Fruit fly (Drosophila melanogaster) whole organism, embryonic: ENCODE measurements around the gene trx.

ENCODE experiments used
- Awh ChIP-seq: fragments of 200-800 bp; sonication (Bioruptor generic); IDR thresholded peaks from 2 replicates; pipeline ENCODE4, ENCODE4 v1.3.6; 2022; ENCODE audit warnings: missing biosample characterization, missing genetic modification characterization
- CG10321 ChIP-seq: fragments of 200-800 bp; sonication (Bioruptor generic); IDR thresholded peaks from 2 replicates; pipeline ENCODE4 v1.3.6; 2022; ENCODE audit warnings: missing biosample characterization, missing genetic modification characterization
- CG10654 ChIP-seq: fragments of 200-800 bp; sonication (Bioruptor generic); optimal IDR thresholded peaks from 2 replicates; lab custom pipeline; 2016; ENCODE audit warnings: missing biosample characterization, missing genetic modification characterization
- CG11560 ChIP-seq: fragments of 200-800 bp; sonication (Bioruptor generic); IDR thresholded peaks from 3 replicates; pipeline ENCODE4 v1.3.6; 2022; ENCODE audit warnings: missing biosample characterization, missing genetic modification characterization
- CG12659 ChIP-seq: fragments of 200-800 bp; sonication (Bioruptor generic); optimal IDR thresholded peaks from 3 replicates; lab custom pipeline; 2017; ENCODE audit warnings: mild to moderate bottlenecking, missing biosample characterization, missing genetic modification reagents, missing genetic modification characterization
- CG13123 ChIP-seq: fragments of 200-800 bp; sonication (Bioruptor generic); optimal IDR thresholded peaks from 2 replicates; lab custom pipeline; 2016; ENCODE audit warnings: missing biosample characterization, missing genetic modification characterization
- CG14050 ChIP-seq: fragments of 200-800 bp; sonication (Bioruptor generic); IDR thresholded peaks from 3 replicates; pipeline ENCODE4 v1.3.6; 2022; ENCODE audit warnings: missing biosample characterization, missing genetic modification characterization
- CG16813 ChIP-seq: fragments of 200-800 bp; sonication (Bioruptor generic); IDR thresholded peaks from 3 replicates; pipeline ENCODE4 v1.3.6; 2022; ENCODE audit warnings: missing biosample characterization, missing genetic modification characterization; ENCODE audit not compliant: partially characterized antibody
- CG17359 ChIP-seq: fragments of 200-800 bp; sonication (Bioruptor generic); optimal IDR thresholded peaks from 3 replicates; lab custom pipeline; 2018; ENCODE audit warnings: missing biosample characterization, mild to moderate bottlenecking, missing genetic modification characterization, moderate library complexity
- CG18011 ChIP-seq: fragments of 200-800 bp; sonication (Bioruptor generic); optimal IDR thresholded peaks from 2 replicates; lab custom pipeline; 2017; ENCODE audit warnings: missing biosample characterization, missing genetic modification characterization, mild to moderate bottlenecking, moderate library complexity, missing genotype
- CG18262 ChIP-seq: fragments of 200-800 bp; optimal IDR thresholded peaks from 3 replicates; lab custom pipeline; 2019; ENCODE audit warnings: missing biosample characterization, mild to moderate bottlenecking, missing genetic modification characterization, moderate library complexity
- CG18476 ChIP-seq: fragments of 200-800 bp; sonication (Bioruptor generic); optimal IDR thresholded peaks from 2 replicates; lab custom pipeline; 2016; ENCODE audit warnings: missing biosample characterization, mild to moderate bottlenecking, missing genetic modification characterization
- CG2712 ChIP-seq: fragments of 200-800 bp; optimal IDR thresholded peaks from 3 replicates; lab custom pipeline; 2019; ENCODE audit warnings: missing biosample characterization, mild to moderate bottlenecking, missing genetic modification characterization, moderate library complexity
- CG3065 ChIP-seq: fragments of 200-800 bp; sonication (Bioruptor generic); optimal IDR thresholded peaks from 2 replicates; lab custom pipeline; 2016; ENCODE audit warnings: missing biosample characterization, missing genetic modification characterization
- CG31441 ChIP-seq: fragments of 200-800 bp; sonication (Bioruptor generic); IDR thresholded peaks from 2 replicates; pipeline ENCODE4 v1.3.6; 2022; ENCODE audit warnings: missing biosample characterization, missing genetic modification characterization
- CG5953 ChIP-seq: fragments of 200-800 bp; sonication (Bioruptor generic); IDR thresholded peaks from 2 replicates; pipeline ENCODE4 v1.3.6; 2022; ENCODE audit warnings: missing biosample characterization, missing genetic modification characterization
- CG6683 ChIP-seq: fragments of 200-800 bp; sonication (Bioruptor generic); optimal IDR thresholded peaks from 2 replicates; lab custom pipeline; 2017; ENCODE audit warnings: missing biosample characterization, mild to moderate bottlenecking, missing genetic modification characterization, missing genetic modification reagents
- CG7839 ChIP-seq: fragments of 200-800 bp; sonication (Bioruptor generic); optimal IDR thresholded peaks from 3 replicates; lab custom pipeline; 2018; ENCODE audit warnings: missing biosample characterization, mild to moderate bottlenecking, missing genetic modification characterization, moderate library complexity
- Camta ChIP-seq: fragments of 200-800 bp; sonication (Bioruptor generic); optimal IDR thresholded peaks from 2 replicates; lab custom pipeline; 2016; ENCODE audit warnings: missing biosample characterization, missing genetic modification characterization
- Dek ChIP-seq: fragments of 200-800 bp; sonication (Bioruptor generic); optimal IDR thresholded peaks from 3 replicates; lab custom pipeline; 2019; ENCODE audit warnings: missing biosample characterization, mild to moderate bottlenecking, missing genetic modification characterization, moderate library complexity
- Dip3 ChIP-seq: fragments of 200-800 bp; sonication (Bioruptor generic); optimal IDR thresholded peaks from 3 replicates; lab custom pipeline; 2016; ENCODE audit warnings: missing biosample characterization, missing genetic modification characterization
- Fer1 ChIP-seq: fragments of 200-800 bp; sonication (Bioruptor generic); optimal IDR thresholded peaks from 2 replicates; lab custom pipeline; 2017; ENCODE audit warnings: missing biosample characterization, mild to moderate bottlenecking, missing genetic modification characterization
- H15 ChIP-seq: fragments of 200-800 bp; sonication (Bioruptor generic); IDR thresholded peaks from 3 replicates; pipeline ENCODE4 v1.3.6; 2022; ENCODE audit warnings: missing biosample characterization, missing genetic modification characterization
- H2.0 ChIP-seq: fragments of 200-800 bp; sonication (Bioruptor generic); IDR thresholded peaks from 2 replicates; pipeline ENCODE4 v1.3.6; 2022; ENCODE audit warnings: missing biosample characterization, missing genetic modification characterization
- HLH4C ChIP-seq: fragments of 200-800 bp; sonication (Bioruptor generic); IDR thresholded peaks from 3 replicates; pipeline ENCODE4 v1.3.6; 2022; ENCODE audit warnings: missing biosample characterization, missing genetic modification characterization; ENCODE audit not compliant: partially characterized antibody
- HmgZ ChIP-seq: fragments of 200-800 bp; sonication (Bioruptor generic); optimal IDR thresholded peaks from 2 replicates; lab custom pipeline; 2018; ENCODE audit warnings: missing biosample characterization, mild to moderate bottlenecking, missing genetic modification characterization
- Mrtf ChIP-seq: fragments of 200-800 bp; sonication (Bioruptor generic); IDR thresholded peaks from 3 replicates; pipeline ENCODE4 v1.3.6; 2022; ENCODE audit warnings: missing biosample characterization, missing genetic modification characterization
- Myb ChIP-seq: fragments of 200-800 bp; sonication (Bioruptor generic); optimal IDR thresholded peaks from 2 replicates; lab custom pipeline; 2016; ENCODE audit warnings: missing biosample characterization, missing genetic modification characterization
- NfI ChIP-seq: fragments of 200-800 bp; sonication (Bioruptor generic); optimal IDR thresholded peaks from 3 replicates; lab custom pipeline; 2018; ENCODE audit warnings: missing biosample characterization, mild to moderate bottlenecking, missing genetic modification characterization, moderate library complexity
- Opbp ChIP-seq: fragments of 200-800 bp; sonication (Bioruptor generic); IDR thresholded peaks from 3 replicates; pipeline ENCODE4 v1.3.6; 2022; ENCODE audit warnings: missing biosample characterization, missing genetic modification characterization; ENCODE audit not compliant: partially characterized antibody
- PHDP ChIP-seq: fragments of 200-800 bp; sonication (Bioruptor generic); optimal IDR thresholded peaks from 3 replicates; lab custom pipeline; 2018; ENCODE audit warnings: missing biosample characterization, mild to moderate bottlenecking, missing genetic modification characterization, moderate library complexity
- Six4 ChIP-seq: fragments of 200-800 bp; sonication (Bioruptor generic); optimal IDR thresholded peaks from 2 replicates; lab custom pipeline; 2016; ENCODE audit warnings: missing biosample characterization, missing genetic modification characterization
- Sry-β ChIP-seq: fragments of 200-800 bp; sonication (Bioruptor generic); optimal IDR thresholded peaks from 2 replicates; lab custom pipeline; 2018; ENCODE audit warnings: missing biosample characterization, mild to moderate bottlenecking, missing genetic modification characterization, moderate library complexity
- Usf ChIP-seq: fragments of 200-800 bp; sonication (Bioruptor generic); optimal IDR thresholded peaks from 2 replicates; lab custom pipeline; 2017; ENCODE audit warnings: missing genotype, missing biosample characterization, missing genetic modification characterization
- YL-1 ChIP-seq: fragments of 200-800 bp; sonication (Bioruptor generic); optimal IDR thresholded peaks from 3 replicates; lab custom pipeline; 2017; ENCODE audit warnings: missing biosample characterization, mild to moderate bottlenecking, missing genetic modification characterization
- amos ChIP-seq: fragments of 200-800 bp; sonication (Bioruptor generic); IDR thresholded peaks from 2 replicates; pipeline ENCODE4 v1.3.6; 2022; ENCODE audit warnings: missing biosample characterization, missing genetic modification characterization; ENCODE audit not compliant: partially characterized antibody
- bcd ChIP-seq: fragments of 200-800 bp; sonication (Bioruptor generic); optimal IDR thresholded peaks from 2 replicates; lab custom pipeline; 2017; ENCODE audit warnings: missing biosample characterization, mild to moderate bottlenecking, missing genetic modification characterization
- cg ChIP-seq: fragments of 200-800 bp; sonication (Bioruptor generic); optimal IDR thresholded peaks from 3 replicates; lab custom pipeline; 2019; ENCODE audit warnings: missing biosample characterization, mild to moderate bottlenecking, missing genetic modification characterization, moderate library complexity
- dm ChIP-seq: fragments of 200-800 bp; sonication (Bioruptor generic); optimal IDR thresholded peaks from 3 replicates; lab custom pipeline; 2016; ENCODE audit warnings: missing biosample characterization, missing genetic modification characterization
- fd102C ChIP-seq: fragments of 200-800 bp; sonication (Bioruptor generic); optimal IDR thresholded peaks from 2 replicates; lab custom pipeline; 2018; ENCODE audit warnings: missing biosample characterization, mild to moderate bottlenecking, missing genetic modification characterization, moderate library complexity
- gcm2 ChIP-seq: fragments of 200-800 bp; sonication (Bioruptor generic); optimal IDR thresholded peaks from 2 replicates; lab custom pipeline; 2016; ENCODE audit warnings: missing biosample characterization, missing genetic modification characterization
- gsb-n ChIP-seq: fragments of 200-800 bp; sonication (Bioruptor generic); optimal IDR thresholded peaks from 3 replicates; lab custom pipeline; 2018; ENCODE audit warnings: missing biosample characterization, mild to moderate bottlenecking, missing genetic modification characterization
- h ChIP-seq: fragments of >200 bp; optimal IDR thresholded peaks from 2 replicates; lab custom pipeline; 2017
- ken ChIP-seq: fragments of 200-800 bp; sonication (Bioruptor generic); IDR thresholded peaks from 3 replicates; pipeline ENCODE4 v1.3.6; 2022; ENCODE audit warnings: missing biosample characterization, missing genetic modification characterization
- luna ChIP-seq: fragments of 200-800 bp; sonication (Bioruptor generic); optimal IDR thresholded peaks from 2 replicates; lab custom pipeline; 2016; ENCODE audit warnings: missing biosample characterization, missing genetic modification characterization
- nerfin-1 ChIP-seq: fragments of 200-800 bp; sonication (Bioruptor generic); optimal IDR thresholded peaks from 3 replicates; lab custom pipeline; 2019; ENCODE audit warnings: missing biosample characterization, mild to moderate bottlenecking, missing genetic modification characterization, moderate library complexity
- nom ChIP-seq: fragments of 200-800 bp; sonication (Bioruptor generic); optimal IDR thresholded peaks from 2 replicates; lab custom pipeline; 2017; ENCODE audit warnings: missing biosample characterization, missing genetic modification characterization, mild to moderate bottlenecking, moderate library complexity, missing genetic modification reagents
- odd ChIP-seq: fragments of 200-800 bp; sonication (Bioruptor generic); optimal IDR thresholded peaks from 2 replicates; lab custom pipeline; 2017; ENCODE audit warnings: missing biosample characterization, mild to moderate bottlenecking, missing genetic modification characterization
- pzg ChIP-seq: fragments of 200-800 bp; sonication (Bioruptor generic); optimal IDR thresholded peaks from 3 replicates; lab custom pipeline; 2018; ENCODE audit warnings: missing biosample characterization, mild to moderate bottlenecking, missing genetic modification characterization, moderate library complexity
- sens ChIP-seq: fragments of 200-800 bp; sonication (Bioruptor generic); peaks from one replicate; lab custom pipeline; 2016; ENCODE audit warnings: missing biosample characterization, missing genetic modification characterization
- so ChIP-seq: fragments of 200-800 bp; sonication (Bioruptor generic); IDR thresholded peaks from 3 replicates; pipeline ENCODE4 v1.3.6; 2022; ENCODE audit warnings: missing biosample characterization, missing genetic modification characterization
- zf30C ChIP-seq: fragments of 200-800 bp; sonication (Bioruptor generic); optimal IDR thresholded peaks from 3 replicates; lab custom pipeline; 2018; ENCODE audit warnings: missing biosample characterization, mild to moderate bottlenecking, missing genetic modification characterization

trx gene

dm6 chr3R:14308801-14309217 lies 22.1 kb upstream of the trx start, which contains the start of gene Polr2I (continued):
- TF ChIP-seq CG18262 (tag; lab: Kevin White, UChicago), result peak; percentile 50
- TF ChIP-seq Mrtf, result no peak
- TF ChIP-seq Myb (GFP tag; lab: Kevin White, UChicago), result no peak
- peak; percentile 20; the same call in 1 of the 2 replicates for TF ChIP-seq H2.0 (GFP tag; lab: Robert Waterston, UW)
- no peak for TF ChIP-seq odd (GFP tag; lab: Kevin White, UChicago)
- peak; percentile 7 for TF ChIP-seq CG17359 (tag; lab: Kevin White, UChicago)
- TF ChIP-seq so (GFP tag; lab: Robert Waterston, UW), result no peak
- TF ChIP-seq nom (GFP tag; lab: Kevin White, UChicago), result no peak
- TF ChIP-seq luna (GFP tag; lab: Kevin White, UChicago), result no peak
- TF ChIP-seq CG14050, result no peak
- TF ChIP-seq Six4 (GFP tag; lab: Kevin White, UChicago), result no peak
- no peak for TF ChIP-seq amos
- no peak for TF ChIP-seq CG11560 (tag; lab: Robert Waterston, UW)
- TF ChIP-seq gcm2 (GFP tag; lab: Kevin White, UChicago), result no peak
- no peak for TF ChIP-seq CG7839
- TF ChIP-seq CG12659 (GFP tag; lab: Kevin White, UChicago), result peak; percentile 33
- TF ChIP-seq CG5953 (GFP tag; lab: Robert Waterston, UW), result no peak
- TF ChIP-seq fd102C (GFP tag; lab: Kevin White, UChicago), result no peak
- no peak for TF ChIP-seq Dip3 (GFP tag; lab: Kevin White, UChicago)
- TF ChIP-seq dm (GFP tag; lab: Kevin White, UChicago), result no peak
- TF ChIP-seq CG10321, result no peak
- TF ChIP-seq CG6683 (GFP tag; lab: Kevin White, UChicago), result no peak
- peak; percentile 13 for TF ChIP-seq Dek (tag; lab: Kevin White, UChicago)
- no peak for TF ChIP-seq CG16813
- TF ChIP-seq CG13123 (GFP tag; lab: Kevin White, UChicago), result no peak
- TF ChIP-seq nerfin-1 (tag; lab: Kevin White, UChicago), result no peak
- peak; percentile 21 for TF ChIP-seq PHDP (tag; lab: Kevin White, UChicago)
- no peak for TF ChIP-seq Camta (GFP tag; lab: Kevin White, UChicago)
- no peak for TF ChIP-seq HLH4C (GFP tag; lab: Robert Waterston, UW)
- no peak for TF ChIP-seq Opbp (GFP tag; lab: Robert Waterston, UW)
- TF ChIP-seq ken (GFP tag; lab: Robert Waterston, UW), result no peak
- TF ChIP-seq sens (GFP tag; lab: Kevin White, UChicago), result no peak
- TF ChIP-seq pzg (GFP tag; lab: Kevin White, UChicago), result peak; percentile 24
- TF ChIP-seq HmgZ (tag; lab: Kevin White, UChicago), result no peak
- no peak for TF ChIP-seq zf30C (GFP tag; lab: Kevin White, UChicago)
- TF ChIP-seq H15, result no peak
- TF ChIP-seq Usf, result peak; percentile 35
- TF ChIP-seq h, result no peak
- TF ChIP-seq Awh (GFP tag; lab: Robert Waterston, UW), result no peak
- TF ChIP-seq NfI (GFP tag; lab: Kevin White, UChicago), result peak; percentile 19
- TF ChIP-seq YL-1 (GFP tag; lab: Kevin White, UChicago), result no peak
- TF ChIP-seq bcd (GFP tag; lab: Kevin White, UChicago), result peak; percentile 50
- no peak for TF ChIP-seq cg
- TF ChIP-seq CG2712 (tag; lab: Kevin White, UChicago), result peak; percentile 54
- no peak for TF ChIP-seq CG3065 (GFP tag; lab: Kevin White, UChicago)
- peak; percentile 23 for TF ChIP-seq CG10654 (GFP tag; lab: Kevin White, UChicago)
- peak; percentile 40 for TF ChIP-seq gsb-n (tag; lab: Kevin White, UChicago)
- no peak for TF ChIP-seq CG18011 (GFP tag; lab: Kevin White, UChicago)
- no peak for TF ChIP-seq Sry-β (GFP tag; lab: Kevin White, UChicago)
- no peak for TF ChIP-seq Fer1 (GFP tag; lab: Kevin White, UChicago)
- TF ChIP-seq CG31441 (GFP tag; lab: Robert Waterston, UW), result peak; percentile 59
- TF ChIP-seq CG18476 (GFP tag; lab: Kevin White, UChicago), result no peak
